Worm (Caenorhabditis elegans) whole organism, L3 larva: Measurements from ENCODE around the gene F21G4.6.

Experiments
- ama-1 ChIP-seq: fragments of 150-350 bp; optimal IDR thresholded peaks from 2 replicates; lab custom pipeline; 2018
- fkh-10 ChIP-seq: sonication (generic microtip); optimal IDR thresholded peaks from 2 replicates; lab custom pipeline; 2017; ENCODE audit warnings: missing biosample characterization, missing genetic modification reagents, missing genetic modification characterization
- hmg-11 ChIP-seq: sonication (generic microtip); optimal IDR thresholded peaks from 2 replicates; lab custom pipeline; 2016; ENCODE audit warnings: missing genetic modification characterization, missing compliant biosample characterization
- nfya-1 ChIP-seq: sonication (generic microtip); optimal IDR thresholded peaks from 2 replicates; lab custom pipeline; 2017; ENCODE audit warnings: missing genetic modification characterization, mild to moderate bottlenecking, missing compliant biosample characterization, antibody characterized with exemption, moderate library complexity; ENCODE audit not compliant: insufficient read depth
- nhr-237 ChIP-seq: fragments of 150-350 bp; optimal IDR thresholded peaks from 2 replicates; lab custom pipeline; 2014; ENCODE audit warnings: missing biosample characterization, missing genetic modification characterization
- nhr-28 ChIP-seq: fragments of 150-350 bp; optimal IDR thresholded peaks from 2 replicates; lab custom pipeline; 2014; ENCODE audit warnings: missing biosample characterization, missing genetic modification characterization
- nhr-67 ChIP-seq: fragments of 150-350 bp; optimal IDR thresholded peaks from 2 replicates; lab custom pipeline; 2014; ENCODE audit warnings: missing biosample characterization, missing genetic modification characterization
- skn-1 ChIP-seq: fragments of 150-350 bp; optimal IDR thresholded peaks from 2 replicates; lab custom pipeline; 2014; ENCODE audit warnings: missing biosample characterization, missing genetic modification characterization
- tbx-2 ChIP-seq: sonication (generic microtip); optimal IDR thresholded peaks from 2 replicates; lab custom pipeline; 2016; ENCODE audit warnings: mild to moderate bottlenecking, missing genetic modification characterization, missing compliant biosample characterization
- unc-62 ChIP-seq: fragments of 150-350 bp; sonication (generic microtip); optimal IDR thresholded peaks from 4 replicates; lab custom pipeline; 2014; ENCODE audit warnings: missing biosample characterization, missing genetic modification reagents, missing genetic modification characterization

ce11 chrX:9917362-9917761 is at the start of gene F21G4.6:
- no peak for TF ChIP-seq nhr-237
- TF ChIP-seq hmg-11 = no peak
- no peak for TF ChIP-seq ama-1 (lab: Kevin White, UChicago)
- TF ChIP-seq nfya-1 = peak; percentile 78
- TF ChIP-seq nhr-28 (tag; lab: Kevin White, UChicago) = no peak
- no peak for TF ChIP-seq skn-1 (tag; lab: Kevin White, UChicago)
- no peak for TF ChIP-seq fkh-10
- TF ChIP-seq unc-62 (GFP tag; lab: Kevin White, UChicago) = no peak
- TF ChIP-seq nhr-67 (tag; lab: Kevin White, UChicago) = no peak
- no peak for TF ChIP-seq tbx-2 (tag; lab: Kevin White, UChicago)
